Fruit fly (Drosophila melanogaster): ENCODE measurements around the gene CG17219.

The CG17219 gene

DNA sequence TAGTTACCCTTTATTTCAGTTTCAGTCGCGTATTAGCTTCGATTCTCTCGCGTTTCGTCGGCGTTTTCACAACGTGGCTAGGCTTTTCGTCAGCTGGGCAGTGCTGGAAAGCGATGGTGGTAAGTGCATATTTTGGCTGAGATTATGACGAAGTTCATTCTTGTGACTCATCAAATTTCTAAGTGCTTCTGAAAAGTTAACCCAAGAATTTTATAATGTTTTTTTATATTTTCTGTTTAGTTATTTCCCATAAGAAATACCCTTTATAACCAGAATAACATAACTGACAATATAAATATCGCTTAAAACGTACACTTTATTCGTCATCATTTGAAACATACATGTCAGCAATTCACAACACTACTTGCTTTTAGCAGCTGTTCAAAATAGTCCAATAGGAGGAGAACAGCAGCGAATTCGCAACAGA lies 8.1 kb downstream of the CG17219 start, which contains the start of the genes CG17260 and SerRS (continued):
- TF ChIP-seq CG6808 (GFP tag; optimal IDR thresholded peaks at IDR 0.05) = peak; percentile 72
- no peak for TF ChIP-seq dsx (GFP tag; optimal IDR thresholded peaks at IDR 0.05; ENCODE audit: poor library complexity, severe bottlenecking)
- TF ChIP-seq achi (GFP tag; optimal IDR thresholded peaks at IDR 0.05) = peak; percentile 90
- peak; percentile 84 for TF ChIP-seq CG11294 (GFP tag; IDR thresholded peaks at IDR 0.05)
- peak; percentile 79 for TF ChIP-seq net (GFP tag; optimal IDR thresholded peaks at IDR 0.05)
- no peak for TF ChIP-seq CG16779 (tag; optimal IDR thresholded peaks at IDR 0.05)
- peak; percentile 91 for TF ChIP-seq CG8319 (GFP tag; optimal IDR thresholded peaks at IDR 0.05)
- peak; percentile 91 for TF ChIP-seq Gug (GFP tag; IDR thresholded peaks at IDR 0.05)
- TF ChIP-seq esn (GFP tag; optimal IDR thresholded peaks at IDR 0.05) = peak; percentile 96
- TF ChIP-seq Blimp-1 (GFP tag; optimal IDR thresholded peaks at IDR 0.05) = no peak
- TF ChIP-seq OdsH (GFP tag; optimal IDR thresholded peaks at IDR 0.05) = peak; percentile 96
- TF ChIP-seq Hr39 (GFP tag; optimal IDR thresholded peaks at IDR 0.05) = peak; percentile 97
- peak; percentile 96 for TF ChIP-seq Hr4 (GFP tag; optimal IDR thresholded peaks at IDR 0.05)
- TF ChIP-seq CG8119 (GFP tag; IDR thresholded peaks at IDR 0.05) = peak; percentile 85
- TF ChIP-seq Eip75B (GFP tag; optimal IDR thresholded peaks at IDR 0.05) = no peak
- peak; percentile 69 for TF ChIP-seq CG6854 (GFP tag; optimal IDR thresholded peaks at IDR 0.05)
- peak; percentile 90 for TF ChIP-seq CG6792 (GFP tag; optimal IDR thresholded peaks at IDR 0.05)
- TF ChIP-seq Hr38 (GFP tag; optimal IDR thresholded peaks at IDR 0.05) = peak; percentile 73
- TF ChIP-seq CG3919 (GFP tag; optimal IDR thresholded peaks at IDR 0.05) = peak; percentile 94
- peak; percentile 85 for TF ChIP-seq CG6163 (GFP tag; IDR thresholded peaks at IDR 0.05)
- TF ChIP-seq lz (GFP tag; optimal IDR thresholded peaks at IDR 0.05) = peak; percentile 97
- TF ChIP-seq topi (GFP tag; optimal IDR thresholded peaks at IDR 0.05) = peak; percentile 95
- TF ChIP-seq Ets96B (tag; optimal IDR thresholded peaks at IDR 0.05) = peak; percentile 89
- peak; percentile 87 for TF ChIP-seq CG8632 (GFP tag; optimal IDR thresholded peaks at IDR 0.05)
- peak; percentile 86 for TF ChIP-seq dac (GFP tag; optimal IDR thresholded peaks at IDR 0.05)
- peak; percentile 94 for TF ChIP-seq CG32006 (GFP tag; optimal IDR thresholded peaks at IDR 0.05)
- peak; percentile 92 for TF ChIP-seq Smox (GFP tag; optimal IDR thresholded peaks at IDR 0.05)
- TF ChIP-seq Lpt (GFP tag; optimal IDR thresholded peaks at IDR 0.05) = peak; percentile 92
- peak; percentile 94 for TF ChIP-seq svp (GFP tag)

DNA sequence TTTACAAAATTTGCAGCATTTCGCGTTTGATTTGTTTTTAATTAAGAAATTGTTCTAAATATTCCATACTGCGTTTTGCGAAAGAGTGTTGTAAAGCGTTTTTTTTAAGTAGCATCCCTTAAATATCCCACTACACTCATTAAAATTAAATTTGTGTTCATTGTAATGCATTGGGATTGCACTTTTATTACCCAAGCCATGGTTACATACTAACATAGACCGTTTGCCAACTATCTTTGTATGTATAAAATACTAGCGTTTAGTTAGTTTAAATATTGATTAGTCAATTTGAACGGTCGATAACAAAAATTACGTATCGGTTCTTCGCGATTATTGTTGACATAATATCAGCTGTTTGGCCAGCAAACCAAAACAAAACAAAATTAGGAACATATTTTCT lies 10.7 kb downstream of the CG17219 start, which contains the start of the genes cnir and CG17221:
cnir (minus strand) TSS at position 39 of the 400 bp plus-strand sequence.
CG17221 (plus strand) TSS at position 203 of the 400 bp plus-strand sequence.
- TF ChIP-seq Hr39 (GFP tag; optimal IDR thresholded peaks at IDR 0.05) = peak; percentile 76
- peak; percentile 19 for TF ChIP-seq CG11902 (GFP tag; optimal IDR thresholded peaks at IDR 0.05)
- TF ChIP-seq CG11762 (GFP tag; optimal IDR thresholded peaks at IDR 0.05; ENCODE audit: insufficient read depth) = peak; percentile 57
- peak; percentile 41 for TF ChIP-seq CG7368 (GFP tag; optimal IDR thresholded peaks at IDR 0.05)
- peak; percentile 36; the same call in 2 of the 3 replicates for TF ChIP-seq CG6163 (GFP tag; IDR thresholded peaks at IDR 0.05)
- no peak for TF ChIP-seq Eip93F (GFP tag; optimal IDR thresholded peaks at IDR 0.05)
- peak in 1 of 2 experiments; percentile 43 for TF ChIP-seq ss (GFP tag; optimal IDR thresholded peaks at IDR 0.05)
- TF ChIP-seq net (GFP tag; optimal IDR thresholded peaks at IDR 0.05) = peak; percentile 46
- no peak for TF ChIP-seq Lpt (GFP tag; optimal IDR thresholded peaks at IDR 0.05)
- TF ChIP-seq spab (GFP tag; optimal IDR thresholded peaks at IDR 0.05) = no peak
- peak; percentile 72 for TF ChIP-seq pdm3 (GFP tag; optimal IDR thresholded peaks at IDR 0.05)
- no peak for TF ChIP-seq CG11294 (GFP tag; IDR thresholded peaks at IDR 0.05)
- no peak for TF ChIP-seq fd85E (GFP tag; optimal IDR thresholded peaks at IDR 0.05)
- peak; percentile 93 for TF ChIP-seq vri (GFP tag; optimal IDR thresholded peaks at IDR 0.05)
- peak; percentile 73 for TF ChIP-seq Sox102F (GFP tag; optimal IDR thresholded peaks at IDR 0.05)
- peak; percentile 77 for TF ChIP-seq Hr4 (GFP tag; optimal IDR thresholded peaks at IDR 0.05)
- TF ChIP-seq CG9139 (GFP tag; optimal IDR thresholded peaks at IDR 0.05) = no peak
- peak; percentile 81 for TF ChIP-seq Eip75B (GFP tag; optimal IDR thresholded peaks at IDR 0.05)
- peak; percentile 72 for TF ChIP-seq cyc (GFP tag; optimal IDR thresholded peaks at IDR 0.05)
- TF ChIP-seq eg (GFP tag; IDR thresholded peaks at IDR 0.05) = peak; percentile 41; the same call in 1 of the 3 replicates
- 0 out of 2 replicates have a peak, but pooled peaks have one; percentile 33 for TF ChIP-seq CG15336 (GFP tag; IDR thresholded peaks at IDR 0.05)
- no peak for TF ChIP-seq Ets96B (tag; optimal IDR thresholded peaks at IDR 0.05)
- TF ChIP-seq Smox (GFP tag; optimal IDR thresholded peaks at IDR 0.05) = peak; percentile 69
- peak; percentile 17 for TF ChIP-seq dac (GFP tag; optimal IDR thresholded peaks at IDR 0.05)
- TF ChIP-seq CG8319 (GFP tag; optimal IDR thresholded peaks at IDR 0.05) = peak; percentile 42
- peak; percentile 61 for TF ChIP-seq CG3032 (tag; optimal IDR thresholded peaks at IDR 0.05)
- TF ChIP-seq svp (GFP tag) = peak; percentile 68
- no peak for TF ChIP-seq CG32006 (GFP tag; optimal IDR thresholded peaks at IDR 0.05)
- peak; percentile 72 for TF ChIP-seq acj6 (GFP tag; optimal IDR thresholded peaks at IDR 0.05)
- peak; percentile 3 for TF ChIP-seq CG1621 (tag; optimal IDR thresholded peaks at IDR 0.05)
- no peak for TF ChIP-seq Blimp-1 (GFP tag; optimal IDR thresholded peaks at IDR 0.05)
- TF ChIP-seq Sox15 (GFP tag; optimal IDR thresholded peaks at IDR 0.05) = peak; percentile 37
- TF ChIP-seq CG6276 (GFP tag; optimal IDR thresholded peaks at IDR 0.05) = no peak
- no peak for TF ChIP-seq CG6808 (GFP tag; optimal IDR thresholded peaks at IDR 0.05)
